Fruit fly (Drosophila melanogaster) whole organism, embryonic: ENCODE measurements around the gene CG33267.

Source experiments
- Adf1 ChIP-seq: fragments of 200-800 bp; sonication (Bioruptor generic); IDR thresholded peaks from 2 replicates; pipeline ENCODE4 v1.3.6; 2022; ENCODE audit warnings: missing biosample characterization, missing genetic modification characterization
- Atf6 ChIP-seq: fragments of 200-800 bp; sonication (Bioruptor generic); IDR thresholded peaks from 2 replicates; pipeline ENCODE4 v1.3.6; 2022; ENCODE audit warnings: missing biosample characterization, missing genetic modification characterization
- BEAF-32 ChIP-seq: fragments of 200-800 bp; sonication (Bioruptor generic); optimal IDR thresholded peaks from 3 replicates; lab custom pipeline; 2017; ENCODE audit warnings: missing biosample characterization, missing genetic modification characterization, mild to moderate bottlenecking, moderate library complexity, missing genetic modification reagents
- CG10274 ChIP-seq: fragments of 200-800 bp; sonication (Bioruptor generic); optimal IDR thresholded peaks from 3 replicates; lab custom pipeline; 2017; ENCODE audit warnings: missing biosample characterization, mild to moderate bottlenecking, missing genetic modification characterization
- CG11504 ChIP-seq: fragments of 200-800 bp; sonication (Bioruptor generic); optimal IDR thresholded peaks from 3 replicates; lab custom pipeline; 2019; ENCODE audit warnings: missing biosample characterization, mild to moderate bottlenecking, missing genetic modification characterization, moderate library complexity
- CG11723 ChIP-seq: fragments of 200-800 bp; sonication (Bioruptor generic); optimal IDR thresholded peaks from 2 replicates; lab custom pipeline; 2017; ENCODE audit warnings: missing biosample characterization, mild to moderate bottlenecking, missing genetic modification characterization
- CG13624 ChIP-seq: fragments of 200-800 bp; sonication (Bioruptor generic); optimal IDR thresholded peaks from 2 replicates; lab custom pipeline; 2016; ENCODE audit warnings: missing biosample characterization, missing genetic modification characterization
- CG14667 ChIP-seq: fragments of 200-800 bp; sonication (Bioruptor generic); IDR thresholded peaks from 2 replicates; pipeline ENCODE4 v1.3.6; 2022; ENCODE audit warnings: missing biosample characterization, missing genetic modification characterization
- CG15696 ChIP-seq: fragments of 200-800 bp; sonication (Bioruptor generic); optimal IDR thresholded peaks from 2 replicates; lab custom pipeline; 2019; ENCODE audit warnings: missing biosample characterization, mild to moderate bottlenecking, missing genetic modification characterization, moderate library complexity
- CG17912 ChIP-seq: fragments of 200-800 bp; sonication (Bioruptor generic); optimal IDR thresholded peaks from 2 replicates; lab custom pipeline; 2018; ENCODE audit warnings: missing biosample characterization, mild to moderate bottlenecking, missing genetic modification characterization
- CG30020 ChIP-seq: fragments of 200-800 bp; optimal IDR thresholded peaks from 2 replicates; lab custom pipeline; 2019; ENCODE audit warnings: missing biosample characterization, mild to moderate bottlenecking, missing genetic modification characterization, moderate library complexity
- CG3407 ChIP-seq: fragments of 200-800 bp; sonication (Bioruptor generic); optimal IDR thresholded peaks from 2 replicates; lab custom pipeline; 2018; ENCODE audit warnings: missing biosample characterization, mild to moderate bottlenecking, missing genetic modification characterization
- CG6254 ChIP-seq: fragments of 200-800 bp; sonication (Bioruptor generic); optimal IDR thresholded peaks from 3 replicates; lab custom pipeline; 2017; ENCODE audit warnings: mild to moderate bottlenecking, missing biosample characterization, missing genetic modification reagents, missing genetic modification characterization
- CG7786 ChIP-seq: fragments of 200-800 bp; sonication (Bioruptor generic); optimal IDR thresholded peaks from 2 replicates; lab custom pipeline; 2016; ENCODE audit warnings: missing biosample characterization, missing genetic modification characterization
- CG8089 ChIP-seq: fragments of 200-800 bp; sonication (Bioruptor generic); optimal IDR thresholded peaks from 3 replicates; lab custom pipeline; 2016; ENCODE audit warnings: missing biosample characterization, missing genetic modification characterization
- Dad ChIP-seq: fragments of 200-800 bp; sonication (Bioruptor generic); optimal IDR thresholded peaks from 3 replicates; lab custom pipeline; 2016; ENCODE audit warnings: missing biosample characterization, missing genetic modification characterization
- Dbx ChIP-seq: fragments of 200-800 bp; sonication (Bioruptor generic); IDR thresholded peaks from 3 replicates; pipeline ENCODE4 v1.3.6; 2022; ENCODE audit warnings: missing biosample characterization, missing genetic modification characterization
- Ets97D ChIP-seq: fragments of 200-800 bp; sonication (Bioruptor generic); optimal IDR thresholded peaks from 3 replicates; lab custom pipeline; 2016; ENCODE audit warnings: missing biosample characterization, missing genetic modification characterization
- Hr3 ChIP-seq: fragments of 200-800 bp; sonication (Bioruptor generic); optimal IDR thresholded peaks from 3 replicates; lab custom pipeline; 2016; ENCODE audit warnings: missing biosample characterization, missing genetic modification characterization
- Hr78 ChIP-seq, 2 experiments: fragments of 200-800 bp in 1 of 2; fragments of >200 bp in 1 of 2; sonication (Bioruptor generic) in 1 of 2; optimal IDR thresholded peaks; 2 replicates each; lab custom pipeline; 2017 to 2019; ENCODE audit warnings: missing biosample characterization in 2 of 2, missing genetic modification characterization in 2 of 2, mild to moderate bottlenecking in 1 of 2, moderate library complexity in 1 of 2
- Hsf ChIP-seq: fragments of 200-800 bp; sonication (Bioruptor generic); optimal IDR thresholded peaks from 3 replicates; lab custom pipeline; 2016; ENCODE audit warnings: missing biosample characterization, missing genetic modification characterization
- Stat92E ChIP-seq, 3 experiments: fragments of >200 bp in 2 of 3; fragments of 200-800 bp in 1 of 3; sonication (Bioruptor generic) in 1 of 3; optimal IDR thresholded peaks; 2 replicates each; lab custom pipeline; 2017 to 2019; ENCODE audit warnings: missing biosample characterization in 3 of 3, missing genetic modification characterization in 3 of 3, mild to moderate bottlenecking in 1 of 3, moderate library complexity in 1 of 3
- TFAM ChIP-seq: fragments of 200-800 bp; sonication (Bioruptor generic); optimal IDR thresholded peaks from 2 replicates; lab custom pipeline; 2017; ENCODE audit warnings: missing biosample characterization, missing genetic modification characterization, inconsistent platforms
- Trl ChIP-seq, 3 experiments: fragments of >200 bp in 2 of 3; fragments of 200-800 bp in 1 of 3; sonication (Bioruptor generic) in 1 of 3; optimal IDR thresholded peaks; 2 replicates in 1 of 3; 3 replicates in 2 of 3; lab custom pipeline; 2016 to 2017; ENCODE audit warnings: missing biosample characterization in 1 of 3, missing genetic modification characterization in 1 of 3
- amos ChIP-seq: fragments of 200-800 bp; sonication (Bioruptor generic); IDR thresholded peaks from 2 replicates; pipeline ENCODE4 v1.3.6; 2022; ENCODE audit warnings: missing biosample characterization, missing genetic modification characterization; ENCODE audit not compliant: partially characterized antibody
- ap ChIP-seq: fragments of 200-800 bp; sonication (Bioruptor generic); IDR thresholded peaks from 2 replicates; pipeline ENCODE4 v1.3.6; 2022; ENCODE audit warnings: missing biosample characterization, missing genetic modification characterization
- ato ChIP-seq: fragments of 200-800 bp; sonication (Bioruptor generic); IDR thresholded peaks from 2 replicates; pipeline ENCODE4 v1.3.6; 2022; ENCODE audit warnings: missing biosample characterization, missing genetic modification characterization; ENCODE audit not compliant: partially characterized antibody
- bsh ChIP-seq, 2 experiments: fragments of 200-800 bp; sonication (Bioruptor generic); optimal IDR thresholded peaks; 2 replicates each; lab custom pipeline; 2017 to 2018; ENCODE audit warnings: mild to moderate bottlenecking in 2 of 2, missing biosample characterization in 2 of 2, missing genetic modification characterization in 2 of 2, moderate library complexity in 1 of 2
- corto ChIP-seq: fragments of 200-800 bp; sonication (Bioruptor generic); optimal IDR thresholded peaks from 2 replicates; lab custom pipeline; 2016; ENCODE audit warnings: missing biosample characterization, mild to moderate bottlenecking, missing genetic modification characterization, moderate library complexity
- cwo ChIP-seq: fragments of 200-800 bp; sonication (Bioruptor generic); optimal IDR thresholded peaks from 3 replicates; lab custom pipeline; 2017; ENCODE audit warnings: missing biosample characterization, missing genetic modification characterization, mild to moderate bottlenecking, moderate library complexity, missing genetic modification reagents
- da ChIP-seq: fragments of 200-800 bp; sonication (Bioruptor generic); optimal IDR thresholded peaks from 2 replicates; lab custom pipeline; 2016; ENCODE audit warnings: missing biosample characterization, missing genetic modification characterization
- dpn ChIP-seq, 2 experiments: fragments of 200-800 bp; sonication (Bioruptor generic); optimal IDR thresholded peaks; 3 replicates each; lab custom pipeline; 2016; ENCODE audit warnings: missing biosample characterization in 2 of 2, missing genetic modification characterization in 2 of 2
- gce ChIP-seq: fragments of 200-800 bp; sonication (Bioruptor generic); IDR thresholded peaks from 3 replicates; pipeline ENCODE4 v1.3.6; 2022; ENCODE audit warnings: missing biosample characterization, missing genetic modification characterization
- h ChIP-seq: fragments of >200 bp; optimal IDR thresholded peaks from 2 replicates; lab custom pipeline; 2017
- hth ChIP-seq: fragments of >200 bp; optimal IDR thresholded peaks from 2 replicates; lab custom pipeline; 2017; ENCODE audit warnings: inconsistent platforms
- ind ChIP-seq: fragments of 200-800 bp; sonication (Bioruptor generic); optimal IDR thresholded peaks from 3 replicates; lab custom pipeline; 2016; ENCODE audit warnings: missing biosample characterization, missing genetic modification characterization
- ken ChIP-seq: fragments of 200-800 bp; sonication (Bioruptor generic); IDR thresholded peaks from 3 replicates; pipeline ENCODE4 v1.3.6; 2022; ENCODE audit warnings: missing biosample characterization, missing genetic modification characterization
- lab ChIP-seq: fragments of 200-800 bp; sonication (Bioruptor generic); optimal IDR thresholded peaks from 3 replicates; lab custom pipeline; 2017; ENCODE audit warnings: missing biosample characterization, missing genetic modification characterization, mild to moderate bottlenecking, moderate library complexity, missing genetic modification reagents
- lilli ChIP-seq: fragments of 200-800 bp; sonication (Bioruptor generic); optimal IDR thresholded peaks from 3 replicates; lab custom pipeline; 2016; ENCODE audit warnings: missing biosample characterization, missing genetic modification characterization
- otp ChIP-seq: fragments of 200-800 bp; sonication (Bioruptor generic); IDR thresholded peaks from 3 replicates; pipeline ENCODE4, ENCODE4 v1.3.6; 2022; ENCODE audit warnings: missing biosample characterization, missing genetic modification characterization
- phol ChIP-seq: fragments of 200-800 bp; sonication (Bioruptor generic); optimal IDR thresholded peaks from 3 replicates; lab custom pipeline; 2018; ENCODE audit warnings: missing biosample characterization, mild to moderate bottlenecking, missing genetic modification characterization, moderate library complexity
- psq ChIP-seq: fragments of 200-800 bp; sonication (Bioruptor generic); optimal IDR thresholded peaks from 2 replicates; lab custom pipeline; 2017; ENCODE audit warnings: missing biosample characterization, missing genetic modification characterization
- repo ChIP-seq: fragments of 200-800 bp; sonication (Bioruptor generic); optimal IDR thresholded peaks from 2 replicates; lab custom pipeline; 2016; ENCODE audit warnings: missing biosample characterization, missing genetic modification characterization
- schlank ChIP-seq: fragments of 200-800 bp; sonication (Bioruptor generic); optimal IDR thresholded peaks from 2 replicates; lab custom pipeline; 2018; ENCODE audit warnings: missing biosample characterization, mild to moderate bottlenecking, missing genetic modification characterization
- sim ChIP-seq: fragments of 200-800 bp; sonication (Bioruptor generic); IDR thresholded peaks from 2 replicates; pipeline ENCODE4 v1.3.6; 2022; ENCODE audit warnings: missing biosample characterization, missing genetic modification characterization
- sob ChIP-seq: fragments of 200-800 bp; sonication (Bioruptor generic); IDR thresholded peaks from 2 replicates; pipeline ENCODE4 v1.3.6; 2022; ENCODE audit warnings: missing biosample characterization, missing genetic modification characterization
- tgo ChIP-seq: fragments of 200-800 bp; sonication (Bioruptor generic); IDR thresholded peaks from 3 replicates; pipeline ENCODE4 v1.3.6; 2022; ENCODE audit warnings: missing biosample characterization, missing genetic modification characterization
- trh ChIP-seq: fragments of 200-800 bp; sonication (Bioruptor generic); optimal IDR thresholded peaks from 2 replicates; lab custom pipeline; 2016; ENCODE audit warnings: missing biosample characterization, missing genetic modification characterization
- twi ChIP-seq: fragments of 200-800 bp; optimal IDR thresholded peaks from 2 replicates; lab custom pipeline; 2019; ENCODE audit warnings: missing biosample characterization, mild to moderate bottlenecking, missing genetic modification characterization, moderate library complexity
- zfh2 ChIP-seq: fragments of 200-800 bp; sonication (Bioruptor generic); optimal IDR thresholded peaks from 2 replicates; lab custom pipeline; 2016; ENCODE audit warnings: missing biosample characterization, missing genetic modification characterization

Gene CG33267

dm6 chr3L:11554338-11554737 lies 9.9 kb upstream of the CG33267 start (continued):
- TF ChIP-seq corto: no peak
- peak; percentile 31 for TF ChIP-seq CG10274 (GFP tag; lab: Kevin White, UChicago)
- TF ChIP-seq Hsf (GFP tag; lab: Kevin White, UChicago): peak; percentile 86
- TF ChIP-seq lab (GFP tag; lab: Kevin White, UChicago): peak; percentile 71
- peak; percentile 1 for TF ChIP-seq cwo (GFP tag; lab: Kevin White, UChicago)
- TF ChIP-seq Trl (optimal IDR thresholded peaks at IDR 0.05; lab: Kevin White, UChicago): no peak
- peak; percentile 73 for TF ChIP-seq Trl (GFP tag; optimal IDR thresholded peaks at IDR 0.05; lab: Kevin White, UChicago)
- no peak for TF ChIP-seq ato
- TF ChIP-seq Hr3 (GFP tag; lab: Kevin White, UChicago): peak; percentile 77
- peak; percentile 64 for TF ChIP-seq sob (GFP tag; lab: Robert Waterston, UW)
- peak; percentile 88 for TF ChIP-seq otp
- TF ChIP-seq schlank (tag; lab: Kevin White, UChicago): no peak
- TF ChIP-seq ind: peak; percentile 66
- no peak for TF ChIP-seq amos (GFP tag; lab: Robert Waterston, UW)
- TF ChIP-seq CG8089 (GFP tag; lab: Kevin White, UChicago): peak; percentile 59
- TF ChIP-seq sim (GFP tag; lab: Robert Waterston, UW): peak; percentile 91
- peak; percentile 33 for TF ChIP-seq Ets97D (GFP tag; lab: Kevin White, UChicago)
- TF ChIP-seq ken (GFP tag; lab: Robert Waterston, UW): peak; percentile 80
- peak; percentile 45; the same call in 1 of the 2 replicates for TF ChIP-seq Atf6 (GFP tag; lab: Robert Waterston, UW)
- TF ChIP-seq Stat92E (GFP tag; optimal IDR thresholded peaks at IDR 0.05; lab: Kevin White, UChicago): peak in 1 of 3 experiments; percentile 94
- no peak for TF ChIP-seq hth (lab: Kevin White, UChicago)
- peak; percentile 68; the same call in 1 of the 2 replicates for TF ChIP-seq ap (GFP tag; lab: Robert Waterston, UW)
- peak in 1 of 2 experiments; percentile 94 for TF ChIP-seq bsh (GFP tag; optimal IDR thresholded peaks at IDR 0.05; lab: Kevin White, UChicago)
- TF ChIP-seq CG3407 (GFP tag; lab: Kevin White, UChicago): peak; percentile 85
- TF ChIP-seq dpn (GFP tag; optimal IDR thresholded peaks at IDR 0.05; lab: Kevin White, UChicago): peak; percentile 70 to 80
- TF ChIP-seq CG15696 (tag; lab: Kevin White, UChicago): peak; percentile 96
- peak; percentile 83 for TF ChIP-seq CG11504 (tag; lab: Kevin White, UChicago)
- peak; percentile 80 for TF ChIP-seq twi (tag; lab: Kevin White, UChicago)
- peak; percentile 70 for TF ChIP-seq CG11723 (GFP tag; lab: Kevin White, UChicago)
- peak; percentile 67 for TF ChIP-seq Dad
- TF ChIP-seq Adf1 (GFP tag; lab: Robert Waterston, UW): no peak
- peak; percentile 76 for TF ChIP-seq psq (GFP tag; lab: Kevin White, UChicago)
- 0 out of 3 replicates have a peak, but pooled peaks have one; percentile 11 for TF ChIP-seq Dbx (GFP tag; lab: Robert Waterston, UW)
- peak; percentile 39; the same call in 1 of the 3 replicates for TF ChIP-seq gce
- TF ChIP-seq tgo (GFP tag; lab: Robert Waterston, UW): peak; percentile 71
- no peak for TF ChIP-seq CG17912 (GFP tag; lab: Kevin White, UChicago)
- TF ChIP-seq repo (GFP tag; lab: Kevin White, UChicago): peak; percentile 65
- peak; percentile 93 for TF ChIP-seq CG6254
- peak; percentile 52 for TF ChIP-seq CG7786 (GFP tag; lab: Kevin White, UChicago)
- peak; percentile 46 for TF ChIP-seq TFAM
- peak; percentile 48 for TF ChIP-seq CG13624 (GFP tag; lab: Kevin White, UChicago)
- TF ChIP-seq CG14667 (GFP tag; lab: Robert Waterston, UW): peak; percentile 60
- TF ChIP-seq phol (tag; lab: Kevin White, UChicago): peak; percentile 91
- TF ChIP-seq da: peak; percentile 58
- peak; percentile 70 for TF ChIP-seq CG30020 (tag; lab: Kevin White, UChicago)
- no peak for TF ChIP-seq zfh2 (GFP tag; lab: Kevin White, UChicago)
- no peak for TF ChIP-seq h (lab: Kevin White, UChicago)
- peak; percentile 77 for TF ChIP-seq lilli (GFP tag; lab: Kevin White, UChicago)
- TF ChIP-seq trh: peak; percentile 15
- peak in 1 of 2 experiments; percentile 60 for TF ChIP-seq Hr78 (GFP tag; optimal IDR thresholded peaks at IDR 0.05; lab: Kevin White, UChicago)
- TF ChIP-seq BEAF-32 (GFP tag; lab: Kevin White, UChicago): no peak
